Worm (Caenorhabditis elegans) whole organism, L4/young adult: ENCODE measurements around the gene srv-21.

ENCODE experiments used
- dao-5 ChIP-seq: sonication (generic microtip); optimal IDR thresholded peaks from 2 replicates; lab custom pipeline; 2016; ENCODE audit warnings: missing genotype, missing genetic modification characterization, moderate library complexity, missing compliant biosample characterization
- him-1 ChIP-seq: sonication (generic microtip); optimal IDR thresholded peaks from 2 replicates; lab custom pipeline; 2016; ENCODE audit warnings: missing genotype, missing genetic modification reagents, missing genetic modification characterization, missing compliant biosample characterization

ce11 chrIV:5895190-5895589 lies 18.0 kb upstream of the srv-21 start, which contains the start of gene nspb-6:
- TF ChIP-seq him-1 (tag; lab: Kevin White, UChicago) (no peak), dao-5 (tag; lab: Kevin White, UChicago) (no peak)
